Fruit fly (Drosophila melanogaster) whole organism, prepupa: Measurements from ENCODE around the gene SLIRP2.
A peak's percentile ranks its signal among the peaks of the same experiment; 100 is the strongest.

ENCODE experiments used
- Blimp-1 ChIP-seq: fragments of 200-800 bp; sonication (Bioruptor generic); optimal IDR thresholded peaks from 3 replicates; lab custom pipeline; 2017; ENCODE audit warnings: missing biosample characterization, missing genetic modification characterization, mild to moderate bottlenecking, moderate library complexity, missing genetic modification reagents
- CG10669 ChIP-seq: fragments of 200-800 bp; sonication (Bioruptor generic); optimal IDR thresholded peaks from 3 replicates; lab custom pipeline; 2018; ENCODE audit warnings: missing biosample characterization, mild to moderate bottlenecking, missing genetic modification characterization, moderate library complexity
- CG11294 ChIP-seq: fragments of 200-800 bp; sonication (Bioruptor generic); IDR thresholded peaks from 2 replicates; pipeline ENCODE4 v1.3.6; 2022; ENCODE audit warnings: missing biosample characterization, missing genetic modification characterization
- CG15336 ChIP-seq: fragments of 200-800 bp; sonication (Bioruptor generic); IDR thresholded peaks from 2 replicates; pipeline ENCODE4 v1.3.6; 2022; ENCODE audit warnings: missing biosample characterization, missing genetic modification characterization
- CG1621 ChIP-seq: fragments of 200-800 bp; sonication (Bioruptor generic); optimal IDR thresholded peaks from 3 replicates; lab custom pipeline; 2018; ENCODE audit warnings: missing biosample characterization, mild to moderate bottlenecking, missing genetic modification characterization
- CG31627 ChIP-seq: fragments of 200-800 bp; sonication (Bioruptor generic); optimal IDR thresholded peaks from 3 replicates; lab custom pipeline; 2016; ENCODE audit warnings: missing biosample characterization, missing genetic modification characterization
- CG32006 ChIP-seq: fragments of 200-800 bp; sonication (Bioruptor generic); optimal IDR thresholded peaks from 3 replicates; lab custom pipeline; 2017; ENCODE audit warnings: missing biosample characterization, mild to moderate bottlenecking, missing genetic modification characterization
- CG34406 ChIP-seq: fragments of 200-800 bp; sonication (Bioruptor generic); optimal IDR thresholded peaks from 3 replicates; lab custom pipeline; 2016; ENCODE audit warnings: missing biosample characterization, missing genetic modification characterization
- CG3919 ChIP-seq: fragments of 200-800 bp; sonication (Bioruptor generic); optimal IDR thresholded peaks from 3 replicates; lab custom pipeline; 2016; ENCODE audit warnings: missing biosample characterization, missing genetic modification characterization
- CG4318 ChIP-seq: fragments of 200-800 bp; sonication (Bioruptor generic); optimal IDR thresholded peaks from 3 replicates; lab custom pipeline; 2017; ENCODE audit warnings: missing biosample characterization, mild to moderate bottlenecking, missing genetic modification characterization
- CG6163 ChIP-seq: fragments of 200-800 bp; sonication (Bioruptor generic); IDR thresholded peaks from 3 replicates; pipeline ENCODE4 v1.3.6; 2022; ENCODE audit warnings: missing biosample characterization, missing genetic modification characterization
- CG6276 ChIP-seq: fragments of 200-800 bp; sonication (Bioruptor generic); optimal IDR thresholded peaks from 2 replicates; lab custom pipeline; 2017; ENCODE audit warnings: missing biosample characterization, mild to moderate bottlenecking, missing genetic modification characterization
- CG6792 ChIP-seq: fragments of 200-800 bp; sonication (Bioruptor generic); optimal IDR thresholded peaks from 3 replicates; lab custom pipeline; 2016; ENCODE audit warnings: missing biosample characterization, missing genetic modification characterization
- CG6854 ChIP-seq: fragments of 200-800 bp; sonication (Bioruptor generic); optimal IDR thresholded peaks from 2 replicates; lab custom pipeline; 2017; ENCODE audit warnings: missing biosample characterization, mild to moderate bottlenecking, missing genetic modification characterization
- CG7368 ChIP-seq: fragments of 200-800 bp; sonication (Bioruptor generic); optimal IDR thresholded peaks from 3 replicates; lab custom pipeline; 2016; ENCODE audit warnings: missing biosample characterization, missing genetic modification characterization
- CG8319 ChIP-seq: fragments of 200-800 bp; sonication (Bioruptor generic); optimal IDR thresholded peaks from 3 replicates; lab custom pipeline; 2016; ENCODE audit warnings: missing biosample characterization, missing genetic modification characterization
- CG9139 ChIP-seq: fragments of 200-800 bp; sonication (Bioruptor generic); optimal IDR thresholded peaks from 3 replicates; lab custom pipeline; 2017; ENCODE audit warnings: missing biosample characterization, mild to moderate bottlenecking, missing genetic modification characterization
- Eip75B ChIP-seq: fragments of 200-800 bp; sonication (Bioruptor generic); optimal IDR thresholded peaks from 3 replicates; lab custom pipeline; 2016; ENCODE audit warnings: missing biosample characterization, missing genetic modification characterization
- Eip78C ChIP-seq: fragments of 200-800 bp; sonication (Bioruptor generic); peaks from one replicate; lab custom pipeline; 2016; ENCODE audit warnings: missing biosample characterization, missing genetic modification characterization
- Eip93F ChIP-seq: fragments of 200-800 bp; sonication (Bioruptor generic); optimal IDR thresholded peaks from 2 replicates; lab custom pipeline; 2016; ENCODE audit warnings: missing biosample characterization, mild to moderate bottlenecking, missing genetic modification characterization
- Ets21C ChIP-seq: fragments of 200-800 bp; sonication (Bioruptor generic); optimal IDR thresholded peaks from 3 replicates; lab custom pipeline; 2016; ENCODE audit warnings: missing biosample characterization, missing genetic modification characterization
- Ets96B ChIP-seq: fragments of 200-800 bp; optimal IDR thresholded peaks from 2 replicates; lab custom pipeline; 2019; ENCODE audit warnings: missing biosample characterization, mild to moderate bottlenecking, missing genetic modification characterization, moderate library complexity
- Gug ChIP-seq: fragments of 200-800 bp; sonication (Bioruptor generic); IDR thresholded peaks from 2 replicates; pipeline ENCODE4 v1.3.6; 2022; ENCODE audit warnings: missing biosample characterization, missing genetic modification characterization
- Hr39 ChIP-seq: fragments of 200-800 bp; sonication (Bioruptor generic); optimal IDR thresholded peaks from 2 replicates; lab custom pipeline; 2016; ENCODE audit warnings: missing biosample characterization, missing genetic modification characterization
- OdsH ChIP-seq: fragments of 200-800 bp; sonication (Bioruptor generic); optimal IDR thresholded peaks from 3 replicates; lab custom pipeline; 2016; ENCODE audit warnings: missing biosample characterization, missing genetic modification characterization
- Sox14 ChIP-seq: fragments of 200-800 bp; sonication (Bioruptor generic); optimal IDR thresholded peaks from 3 replicates; lab custom pipeline; 2016; ENCODE audit warnings: missing biosample characterization, missing genetic modification characterization
- Sox15 ChIP-seq: fragments of 200-800 bp; sonication (Bioruptor generic); optimal IDR thresholded peaks from 3 replicates; lab custom pipeline; 2016; ENCODE audit warnings: missing biosample characterization, missing genetic modification characterization
- achi ChIP-seq: fragments of 200-800 bp; sonication (Bioruptor generic); optimal IDR thresholded peaks from 3 replicates; lab custom pipeline; 2016; ENCODE audit warnings: missing biosample characterization, missing genetic modification characterization
- acj6 ChIP-seq: fragments of 200-800 bp; sonication (Bioruptor generic); optimal IDR thresholded peaks from 3 replicates; lab custom pipeline; 2016; ENCODE audit warnings: missing biosample characterization, missing genetic modification characterization
- cyc ChIP-seq: fragments of 200-800 bp; sonication (Bioruptor generic); optimal IDR thresholded peaks from 3 replicates; lab custom pipeline; 2016; ENCODE audit warnings: missing biosample characterization, missing genetic modification characterization
- dac ChIP-seq: fragments of 200-800 bp; sonication (Bioruptor generic); optimal IDR thresholded peaks from 2 replicates; lab custom pipeline; 2017; ENCODE audit warnings: missing biosample characterization, mild to moderate bottlenecking, missing genetic modification characterization
- dsx ChIP-seq: fragments of 200-800 bp; optimal IDR thresholded peaks from 3 replicates; lab custom pipeline; 2019; ENCODE audit warnings: missing biosample characterization, mild to moderate bottlenecking, missing genetic modification characterization, moderate library complexity; ENCODE audit not compliant: poor library complexity, severe bottlenecking
- eg ChIP-seq: fragments of 200-800 bp; sonication (Bioruptor generic); IDR thresholded peaks from 3 replicates; pipeline ENCODE4 v1.3.6; 2022; ENCODE audit warnings: missing biosample characterization, missing genetic modification characterization
- esn ChIP-seq: fragments of 200-800 bp; sonication (Bioruptor generic); optimal IDR thresholded peaks from 2 replicates; lab custom pipeline; 2016; ENCODE audit warnings: missing biosample characterization, mild to moderate bottlenecking, missing genetic modification characterization, moderate library complexity
- fd59A ChIP-seq: fragments of 200-800 bp; sonication (Bioruptor generic); optimal IDR thresholded peaks from 2 replicates; lab custom pipeline; 2017; ENCODE audit warnings: missing biosample characterization, mild to moderate bottlenecking, missing genetic modification characterization, missing genetic modification reagents
- fd85E ChIP-seq: fragments of 200-800 bp; sonication (Bioruptor generic); optimal IDR thresholded peaks from 3 replicates; lab custom pipeline; 2016; ENCODE audit warnings: missing biosample characterization, missing genetic modification characterization
- fkh ChIP-seq: fragments of 200-800 bp; sonication (Bioruptor generic); optimal IDR thresholded peaks from 3 replicates; lab custom pipeline; 2017; ENCODE audit warnings: missing biosample characterization, mild to moderate bottlenecking, missing genetic modification characterization, moderate library complexity
- lz ChIP-seq: fragments of 200-800 bp; sonication (Bioruptor generic); optimal IDR thresholded peaks from 3 replicates; lab custom pipeline; 2016; ENCODE audit warnings: missing biosample characterization, missing genetic modification characterization
- net ChIP-seq: fragments of 200-800 bp; sonication (Bioruptor generic); optimal IDR thresholded peaks from 3 replicates; lab custom pipeline; 2016; ENCODE audit warnings: missing biosample characterization, missing genetic modification characterization
- pdm3 ChIP-seq: fragments of 200-800 bp; sonication (Bioruptor generic); optimal IDR thresholded peaks from 3 replicates; lab custom pipeline; 2016; ENCODE audit warnings: missing biosample characterization, missing genetic modification characterization
- salr ChIP-seq, 2 experiments: fragments of 200-800 bp; sonication (Bioruptor generic); optimal IDR thresholded peaks; 3 replicates each; lab custom pipeline; 2016 to 2018; ENCODE audit warnings: missing biosample characterization in 2 of 2, missing genetic modification characterization in 2 of 2, mild to moderate bottlenecking in 1 of 2
- ss ChIP-seq, 2 experiments: fragments of 200-800 bp; sonication (Bioruptor generic); optimal IDR thresholded peaks; 2 replicates in 1 of 2; 3 replicates in 1 of 2; lab custom pipeline; 2017 to 2018; ENCODE audit warnings: mild to moderate bottlenecking in 2 of 2, missing biosample characterization in 2 of 2, missing genetic modification characterization in 2 of 2, moderate library complexity in 1 of 2
- svp ChIP-seq: fragments of 200-800 bp; sonication (Bioruptor generic); peaks from one replicate; lab custom pipeline; 2016; ENCODE audit warnings: missing biosample characterization, missing genetic modification characterization
- topi ChIP-seq: fragments of 200-800 bp; sonication (Bioruptor generic); optimal IDR thresholded peaks from 3 replicates; lab custom pipeline; 2016; ENCODE audit warnings: missing biosample characterization, missing genetic modification characterization
- vri ChIP-seq: fragments of 200-800 bp; sonication (Bioruptor generic); optimal IDR thresholded peaks from 3 replicates; lab custom pipeline; 2016; ENCODE audit warnings: missing biosample characterization, mild to moderate bottlenecking, missing genetic modification characterization

The SLIRP2 gene

dm6 chr3R:8659200-8659897 is 8.5 kb downstream of the SLIRP2 start (continued):
- TF ChIP-seq OdsH (GFP tag; lab: Kevin White, UChicago) = peak; percentile 56
- TF ChIP-seq CG6854 (GFP tag; lab: Kevin White, UChicago) = peak; percentile 40
- no peak for TF ChIP-seq CG1621 (tag; lab: Kevin White, UChicago)
- TF ChIP-seq svp (GFP tag; lab: Kevin White, UChicago) = peak; percentile 87
- TF ChIP-seq CG4318 (GFP tag; lab: Kevin White, UChicago) = peak; percentile 41
- no peak for TF ChIP-seq fd85E (GFP tag; lab: Kevin White, UChicago)
- no peak for TF ChIP-seq CG6276 (GFP tag; lab: Kevin White, UChicago)
- TF ChIP-seq esn (GFP tag; lab: Kevin White, UChicago) = peak; percentile 80
- TF ChIP-seq pdm3 (GFP tag; lab: Kevin White, UChicago) = peak; percentile 61
- peak; percentile 61 for TF ChIP-seq acj6 (GFP tag; lab: Kevin White, UChicago)
- TF ChIP-seq cyc (GFP tag; lab: Kevin White, UChicago) = peak; percentile 67
- peak; percentile 62 for TF ChIP-seq CG31627 (GFP tag; lab: Kevin White, UChicago)
- TF ChIP-seq CG7368 (GFP tag; lab: Kevin White, UChicago) = peak; percentile 45
- peak; percentile 54; the same call in 1 of the 2 replicates for TF ChIP-seq CG15336
- peak; percentile 57 for TF ChIP-seq Ets21C (GFP tag; lab: Kevin White, UChicago)
- TF ChIP-seq vri = peak; percentile 84
- TF ChIP-seq lz (GFP tag; lab: Kevin White, UChicago) = peak; percentile 59

- TF ChIP-seq salr (GFP tag; optimal IDR thresholded peaks at IDR 0.05; lab: Kevin White, UChicago) (no peak), Eip78C (GFP tag; lab: Kevin White, UChicago) (peak; percentile 29), CG11294 (no peak), Eip93F (GFP tag; lab: Kevin White, UChicago) (no peak), Ets21C (GFP tag; lab: Kevin White, UChicago) (no peak), CG6276 (GFP tag; lab: Kevin White, UChicago) (no peak), fkh (GFP tag; lab: Kevin White, UChicago) (no peak), CG31627 (GFP tag; lab: Kevin White, UChicago) (peak; percentile 7), OdsH (GFP tag; lab: Kevin White, UChicago) (no peak), achi (peak; percentile 51), vri (no peak), fd85E (GFP tag; lab: Kevin White, UChicago) (no peak), dac (GFP tag; lab: Kevin White, UChicago) (no peak), ss (GFP tag; optimal IDR thresholded peaks at IDR 0.05; lab: Kevin White, UChicago) (no peak), Ets96B (tag; lab: Kevin White, UChicago) (no peak), CG3919 (GFP tag; lab: Kevin White, UChicago) (peak; percentile 36), eg (0 out of 3 replicates have a peak, but pooled peaks have one; percentile 31), Sox14 (GFP tag; lab: Kevin White, UChicago) (peak; percentile 79), Hr39 (GFP tag; lab: Kevin White, UChicago) (no peak), svp (GFP tag; lab: Kevin White, UChicago) (peak; percentile 69), CG6163 (GFP tag; lab: Robert Waterston, UW) (peak; percentile 52), net (GFP tag; lab: Kevin White, UChicago) (no peak), lz (GFP tag; lab: Kevin White, UChicago) (peak; percentile 34), CG4318 (GFP tag; lab: Kevin White, UChicago) (no peak), CG1621 (tag; lab: Kevin White, UChicago) (peak; percentile 99), Sox15 (GFP tag; lab: Kevin White, UChicago) (no peak), esn (GFP tag; lab: Kevin White, UChicago) (no peak), CG15336 (no peak; the same call in 1 of the 2 replicates), Blimp-1 (GFP tag; lab: Kevin White, UChicago) (peak; percentile 54), CG32006 (no peak), acj6 (GFP tag; lab: Kevin White, UChicago) (no peak), CG34406 (GFP tag; lab: Kevin White, UChicago) (no peak), CG6792 (GFP tag; lab: Kevin White, UChicago) (no peak), Eip75B (no peak), Gug (GFP tag; lab: Robert Waterston, UW) (no peak), CG9139 (GFP tag; lab: Kevin White, UChicago) (no peak), dsx (GFP tag; lab: Kevin White, UChicago) (peak; percentile 1), topi (no peak), CG10669 (no peak), CG8319 (GFP tag; lab: Kevin White, UChicago) (no peak), fd59A (GFP tag; lab: Kevin White, UChicago) (no peak)
These were observed 9.2 kb downstream of the SLIRP2 start for dm6 chr3R:8659907-8660660.
